Worm (Caenorhabditis elegans) whole organism, L3 larva: Measurements from ENCODE around the gene srbc-8.

Source experiments
- R02D3.7 ChIP-seq: fragments of 150-350 bp; optimal IDR thresholded peaks from 2 replicates; lab custom pipeline; 2014; ENCODE audit warnings: missing biosample characterization, missing genetic modification characterization
- ZK546.5 ChIP-seq: sonication (generic microtip); optimal IDR thresholded peaks from 2 replicates; lab custom pipeline; 2017; ENCODE audit warnings: missing biosample characterization, missing genetic modification characterization
- aly-2 ChIP-seq: fragments of 150-350 bp; optimal IDR thresholded peaks from 2 replicates; lab custom pipeline; 2014; ENCODE audit warnings: missing biosample characterization, missing genetic modification characterization
- ceh-16 ChIP-seq: sonication (generic microtip); optimal IDR thresholded peaks from 2 replicates; lab custom pipeline; 2017; ENCODE audit warnings: missing biosample characterization, missing genetic modification characterization
- ceh-28 ChIP-seq: fragments of 150-350 bp; optimal IDR thresholded peaks from 2 replicates; lab custom pipeline; 2014; ENCODE audit warnings: missing biosample characterization, missing genetic modification reagents, missing genetic modification characterization
- ceh-82 ChIP-seq: fragments of 150-350 bp; optimal IDR thresholded peaks from 2 replicates; lab custom pipeline; 2014; ENCODE audit warnings: missing biosample characterization, missing genetic modification characterization
- ceh-9 ChIP-seq: sonication (generic microtip); optimal IDR thresholded peaks from 2 replicates; lab custom pipeline; 2018; ENCODE audit warnings: missing biosample characterization, missing genetic modification characterization
- daf-12 ChIP-seq: fragments of 150-350 bp; optimal IDR thresholded peaks from 2 replicates; lab custom pipeline; 2014; ENCODE audit warnings: missing biosample characterization, missing genetic modification reagents, missing genetic modification characterization
- egl-5 ChIP-seq: fragments of 150-350 bp; optimal IDR thresholded peaks from 2 replicates; lab custom pipeline; 2017; ENCODE audit warnings: missing biosample characterization, missing genetic modification reagents, missing genetic modification characterization, inconsistent platforms
- elt-1 ChIP-seq: fragments of 150-350 bp; optimal IDR thresholded peaks from 2 replicates; lab custom pipeline; 2014; ENCODE audit warnings: missing biosample characterization, missing genetic modification characterization
- elt-2 ChIP-seq: sonication (generic microtip); optimal IDR thresholded peaks from 2 replicates; lab custom pipeline; 2016; ENCODE audit warnings: missing genetic modification reagents, mild to moderate bottlenecking, missing genetic modification characterization, missing compliant biosample characterization
- elt-3 ChIP-seq, 3 experiments: fragments of 150-350 bp in 1 of 3; sonication (generic microtip) in 2 of 3; optimal IDR thresholded peaks; 2 replicates in 2 of 3; 4 replicates in 1 of 3; lab custom pipeline; 2014 to 2017; ENCODE audit warnings: missing biosample characterization in 3 of 3, missing genetic modification characterization in 3 of 3
- eor-1 ChIP-seq, 2 experiments: fragments of 150-350 bp; optimal IDR thresholded peaks; 2 replicates each; lab custom pipeline; 2014 to 2018; ENCODE audit warnings: missing biosample characterization in 2 of 2, missing genetic modification characterization in 2 of 2
- fkh-10 ChIP-seq: sonication (generic microtip); optimal IDR thresholded peaks from 2 replicates; lab custom pipeline; 2017; ENCODE audit warnings: missing biosample characterization, missing genetic modification reagents, missing genetic modification characterization
- fkh-2 ChIP-seq: fragments of 150-350 bp; optimal IDR thresholded peaks from 2 replicates; lab custom pipeline; 2014; ENCODE audit warnings: missing biosample characterization, missing genetic modification reagents, missing genetic modification characterization
- fos-1 ChIP-seq: fragments of 150-350 bp; optimal IDR thresholded peaks from 2 replicates; lab custom pipeline; 2014; ENCODE audit warnings: missing biosample characterization, missing genetic modification characterization
- hmg-11 ChIP-seq: sonication (generic microtip); optimal IDR thresholded peaks from 2 replicates; lab custom pipeline; 2016; ENCODE audit warnings: missing genetic modification characterization, missing compliant biosample characterization
- jun-1 ChIP-seq: fragments of 150-350 bp; optimal IDR thresholded peaks from 2 replicates; lab custom pipeline; 2014; ENCODE audit warnings: missing biosample characterization, missing genetic modification reagents, missing genetic modification characterization
- lin-39 ChIP-seq: fragments of 150-350 bp; optimal IDR thresholded peaks from 2 replicates; lab custom pipeline; 2018; ENCODE audit warnings: missing biosample characterization, missing genetic modification reagents, missing genetic modification characterization
- lsy-12 ChIP-seq: sonication (generic microtip); optimal IDR thresholded peaks from 2 replicates; lab custom pipeline; 2016; ENCODE audit warnings: mild to moderate bottlenecking, missing genetic modification characterization, missing compliant biosample characterization
- mdl-1 ChIP-seq: fragments of 150-350 bp; optimal IDR thresholded peaks from 2 replicates; lab custom pipeline; 2014; ENCODE audit warnings: missing biosample characterization, missing genetic modification characterization
- mml-1 ChIP-seq: fragments of 150-350 bp; sonication (generic microtip); optimal IDR thresholded peaks from 3 replicates; lab custom pipeline; 2014; ENCODE audit warnings: missing biosample characterization, missing genetic modification characterization
- nfya-1 ChIP-seq: sonication (generic microtip); optimal IDR thresholded peaks from 2 replicates; lab custom pipeline; 2017; ENCODE audit warnings: missing genetic modification characterization, mild to moderate bottlenecking, missing compliant biosample characterization, antibody characterized with exemption, moderate library complexity; ENCODE audit not compliant: insufficient read depth
- nhr-11 ChIP-seq: fragments of 150-350 bp; optimal IDR thresholded peaks from 2 replicates; lab custom pipeline; 2014; ENCODE audit warnings: missing biosample characterization, missing genetic modification characterization
- nhr-12 ChIP-seq: fragments of 150-350 bp; optimal IDR thresholded peaks from 2 replicates; lab custom pipeline; 2014; ENCODE audit warnings: missing biosample characterization, missing genetic modification characterization
- nhr-23 ChIP-seq: fragments of 150-350 bp; optimal IDR thresholded peaks from 2 replicates; lab custom pipeline; 2014; ENCODE audit warnings: missing biosample characterization, missing genetic modification reagents, missing genetic modification characterization
- nhr-25 ChIP-seq: sonication (generic microtip); optimal IDR thresholded peaks from 2 replicates; lab custom pipeline; 2017; ENCODE audit warnings: missing biosample characterization, missing genetic modification characterization
- nhr-28 ChIP-seq: fragments of 150-350 bp; optimal IDR thresholded peaks from 2 replicates; lab custom pipeline; 2014; ENCODE audit warnings: missing biosample characterization, missing genetic modification characterization
- nhr-43 ChIP-seq: sonication (generic microtip); optimal IDR thresholded peaks from 2 replicates; lab custom pipeline; 2016; ENCODE audit warnings: mild to moderate bottlenecking, missing genetic modification characterization, missing compliant biosample characterization; ENCODE audit not compliant: poor library complexity, severe bottlenecking
- nhr-67 ChIP-seq: fragments of 150-350 bp; optimal IDR thresholded peaks from 2 replicates; lab custom pipeline; 2014; ENCODE audit warnings: missing biosample characterization, missing genetic modification characterization
- nhr-77 ChIP-seq: fragments of 150-350 bp; optimal IDR thresholded peaks from 2 replicates; lab custom pipeline; 2014; ENCODE audit warnings: missing biosample characterization, missing genetic modification characterization
- pha-4 ChIP-seq: fragments of 150-350 bp; optimal IDR thresholded peaks from 2 replicates; lab custom pipeline; 2014; ENCODE audit warnings: missing biosample characterization, missing genetic modification reagents, missing genetic modification characterization
- unc-39 ChIP-seq: sonication (generic microtip); optimal IDR thresholded peaks from 4 replicates; lab custom pipeline; 2017; ENCODE audit warnings: missing biosample characterization, missing genetic modification characterization
- unc-62 ChIP-seq: fragments of 150-350 bp; sonication (generic microtip); optimal IDR thresholded peaks from 4 replicates; lab custom pipeline; 2014; ENCODE audit warnings: missing biosample characterization, missing genetic modification reagents, missing genetic modification characterization
- ztf-4 ChIP-seq: fragments of 150-350 bp; optimal IDR thresholded peaks from 2 replicates; lab custom pipeline; 2014; ENCODE audit warnings: missing biosample characterization, missing genetic modification characterization

Gene srbc-8

DNA sequence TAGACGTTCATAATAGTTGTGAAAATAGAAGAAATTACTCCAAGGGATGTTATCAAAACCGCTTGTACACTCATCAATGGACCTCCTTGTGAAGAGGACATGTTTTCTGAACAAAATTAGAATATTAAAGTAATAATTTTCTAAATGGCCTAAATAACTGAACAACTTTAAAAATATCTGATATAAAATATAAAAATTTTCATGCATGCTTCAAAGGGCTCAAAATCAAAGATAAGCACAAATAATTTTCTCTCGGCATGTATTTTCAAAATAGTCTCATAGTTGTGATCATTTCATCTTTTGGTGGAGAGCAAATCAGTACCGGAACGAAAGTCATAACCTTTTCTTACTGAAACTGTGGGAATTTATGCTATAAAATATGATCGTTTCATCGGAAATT is at the start of gene srbc-8:
srbc-8 (minus strand) TSS at position 101 of the 400 bp plus-strand sequence.
- no peak for TF ChIP-seq fkh-2 (tag; lab: Kevin White, UChicago)
- no peak for TF ChIP-seq ceh-9
- TF ChIP-seq lsy-12 = no peak
- TF ChIP-seq nhr-11 (tag; lab: Kevin White, UChicago) = no peak
- TF ChIP-seq elt-3 (tag; optimal IDR thresholded peaks at IDR 0.05; lab: Kevin White, UChicago) = no peak
- no peak for TF ChIP-seq elt-2 (tag; lab: Kevin White, UChicago)
- no peak for TF ChIP-seq jun-1
- no peak for TF ChIP-seq mdl-1 (tag; lab: Kevin White, UChicago)
- no peak for TF ChIP-seq fkh-10 (GFP tag; lab: Kevin White, UChicago)
- TF ChIP-seq unc-62 (GFP tag; lab: Kevin White, UChicago) = no peak
- TF ChIP-seq nhr-25 (tag; lab: Kevin White, UChicago) = no peak
- TF ChIP-seq eor-1 (tag; optimal IDR thresholded peaks at IDR 0.05; lab: Kevin White, UChicago) = no peak
- no peak for TF ChIP-seq ztf-4 (tag; lab: Kevin White, UChicago)
- TF ChIP-seq hmg-11 (tag; lab: Kevin White, UChicago) = no peak

DNA sequence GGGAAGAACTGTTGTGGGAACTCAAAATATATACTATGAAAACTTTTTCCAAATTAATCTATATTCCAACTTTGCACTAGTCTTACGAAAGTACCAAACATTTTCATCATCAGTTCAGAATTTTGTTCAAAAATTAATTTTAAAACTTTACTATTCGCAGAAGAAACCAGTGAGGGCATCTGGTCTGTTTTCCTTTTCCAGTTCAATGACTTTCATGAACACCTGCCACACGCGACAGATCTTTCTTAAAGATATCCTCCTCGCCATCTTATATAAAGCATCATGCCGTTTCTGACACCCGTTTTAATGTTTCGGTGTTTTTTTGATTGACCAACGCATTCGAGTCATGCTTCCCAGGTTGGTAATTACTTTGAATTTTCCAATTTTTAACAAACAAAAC is 48.0 kb upstream of the srbc-8 start, which contains the start of gene C54F6.3:
C54F6.3 (plus strand) TSS at position 301 of the 400 bp plus-strand sequence.
- TF ChIP-seq nhr-28 (tag; lab: Kevin White, UChicago) = no peak
- TF ChIP-seq fos-1 (tag; lab: Kevin White, UChicago) = no peak
- TF ChIP-seq elt-2 (tag; lab: Kevin White, UChicago) = no peak
- TF ChIP-seq jun-1 = no peak
- no peak for TF ChIP-seq mml-1 (tag; lab: Kevin White, UChicago)
- no peak for TF ChIP-seq nhr-67 (tag; lab: Kevin White, UChicago)
- TF ChIP-seq unc-62 (GFP tag; lab: Kevin White, UChicago) = no peak
- no peak for TF ChIP-seq ceh-28 (tag; lab: Kevin White, UChicago)

DNA sequence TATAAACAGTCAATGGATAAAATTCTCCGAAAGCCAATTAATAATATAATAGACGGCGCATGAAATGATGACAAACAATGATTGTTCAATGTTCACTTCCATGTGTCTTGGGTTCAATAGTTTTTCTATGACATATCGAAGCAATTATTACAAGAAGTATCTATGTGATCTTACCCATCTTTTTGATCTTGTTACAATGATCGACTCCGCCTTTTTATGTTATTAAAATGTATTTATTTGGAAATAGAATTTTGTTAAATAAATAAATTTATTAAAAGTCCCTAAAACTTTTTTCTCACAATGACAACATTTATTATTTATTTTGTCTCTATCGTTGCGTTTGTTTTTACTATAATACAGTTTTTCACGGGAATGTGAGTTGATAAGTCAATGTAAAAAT is 44.9 kb upstream of the srbc-8 start, which contains the start of gene swt-2:
swt-2 (plus strand) TSS at position 301 of the 400 bp plus-strand sequence.
- TF ChIP-seq unc-39 (tag; lab: Kevin White, UChicago) (no peak), nhr-23 (no peak), egl-5 (tag; lab: Kevin White, UChicago) (no peak), nfya-1 (tag; lab: Kevin White, UChicago) (no peak), nhr-43 (tag; lab: Kevin White, UChicago) (no peak), ceh-82 (tag; lab: Kevin White, UChicago) (no peak), lin-39 (tag; lab: Kevin White, UChicago) (no peak), elt-1 (tag; lab: Kevin White, UChicago) (no peak), hmg-11 (tag; lab: Kevin White, UChicago) (no peak), daf-12 (tag; lab: Kevin White, UChicago) (no peak), unc-62 (GFP tag; lab: Kevin White, UChicago) (no peak), mml-1 (tag; lab: Kevin White, UChicago) (no peak)

DNA sequence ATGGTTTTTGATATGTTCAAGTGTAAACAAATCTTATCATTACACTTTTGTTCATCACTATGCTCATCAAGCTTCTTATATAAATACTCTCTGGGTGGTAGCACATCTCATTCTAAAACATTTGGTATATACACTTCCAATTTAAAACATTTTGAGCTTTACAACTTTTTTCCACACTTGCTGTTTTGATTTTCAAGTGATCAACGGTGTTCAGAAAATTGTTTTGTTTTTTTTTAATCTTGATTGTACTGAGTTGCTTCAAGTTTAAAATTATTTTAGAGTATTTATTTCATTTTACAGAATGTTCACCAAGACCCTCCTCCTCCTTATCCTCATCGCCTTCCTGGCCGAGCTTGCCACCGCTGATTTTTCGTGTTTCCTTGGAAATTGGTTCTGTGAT is 43.9 kb upstream of the srbc-8 start, which contains the start of gene C54F6.5:
C54F6.5 (plus strand) TSS at position 301 of the 400 bp plus-strand sequence.
- TF ChIP-seq mml-1 (tag; lab: Kevin White, UChicago) = no peak
- TF ChIP-seq nhr-12 (tag; lab: Kevin White, UChicago) = no peak

DNA sequence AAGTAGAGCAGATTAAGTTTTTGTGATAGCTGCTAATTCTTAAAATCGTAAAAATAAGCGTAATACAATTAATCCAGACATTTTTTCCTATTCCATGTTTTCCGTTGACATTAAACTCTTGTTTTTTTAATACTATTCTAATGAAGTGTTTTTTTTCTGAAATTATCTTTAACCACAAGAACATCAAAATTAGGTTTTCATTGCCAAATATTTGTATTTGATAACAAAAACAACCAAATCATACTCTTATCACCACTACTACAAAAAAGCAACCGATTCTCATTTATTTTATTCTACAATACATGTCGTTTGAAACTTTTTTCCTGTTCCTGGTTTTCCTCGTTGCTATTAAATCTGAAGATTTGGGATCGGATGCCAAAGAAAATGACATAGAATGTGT is 42.3 kb upstream of the srbc-8 start, which contains the start of gene C54F6.17:
C54F6.17 (plus strand) TSS at position 301 of the 400 bp plus-strand sequence.
- no peak for TF ChIP-seq nhr-43 (tag; lab: Kevin White, UChicago)
- TF ChIP-seq, all 47 proteins: peak for 0

DNA sequence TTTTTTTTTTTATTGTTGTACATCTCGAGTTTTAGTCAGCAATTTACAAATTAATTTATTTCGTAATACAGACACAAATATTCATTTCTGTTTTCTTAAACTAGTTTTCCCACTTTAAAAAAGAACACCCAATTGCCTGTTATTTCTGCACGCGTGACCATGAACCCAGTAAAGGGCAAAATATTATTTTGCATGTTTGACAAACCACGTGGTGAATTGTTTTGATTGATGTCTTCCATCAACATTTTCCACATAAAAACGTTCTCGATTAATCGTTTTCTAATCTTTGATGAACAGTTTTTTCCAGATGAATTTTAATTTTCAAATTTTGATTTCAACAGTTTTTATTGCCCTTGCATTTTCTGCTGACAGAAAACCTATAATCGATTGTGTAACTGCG is 40.8 kb upstream of the srbc-8 start, which contains the start of gene C54F6.18:
C54F6.18 (plus strand) TSS at position 301 of the 400 bp plus-strand sequence.
- TF ChIP-seq aly-2 (tag; lab: Kevin White, UChicago) = no peak
- TF ChIP-seq mdl-1 (tag; lab: Kevin White, UChicago) = no peak
- no peak for TF ChIP-seq egl-5 (tag; lab: Kevin White, UChicago)
- no peak for TF ChIP-seq ceh-28 (tag; lab: Kevin White, UChicago)
- TF ChIP-seq ztf-4 (tag; lab: Kevin White, UChicago) = no peak
- TF ChIP-seq R02D3.7 (tag; lab: Kevin White, UChicago) = no peak
- TF ChIP-seq nhr-12 (tag; lab: Kevin White, UChicago) = no peak
- no peak for TF ChIP-seq pha-4 (tag; lab: Kevin White, UChicago)
- TF ChIP-seq eor-1 (tag; optimal IDR thresholded peaks at IDR 0.05; lab: Kevin White, UChicago) = no peak
- TF ChIP-seq ceh-82 (tag; lab: Kevin White, UChicago) = no peak
- no peak for TF ChIP-seq lin-39 (tag; lab: Kevin White, UChicago)
- no peak for TF ChIP-seq ZK546.5
- no peak for TF ChIP-seq elt-1 (tag; lab: Kevin White, UChicago)
- TF ChIP-seq nhr-77 (tag; lab: Kevin White, UChicago) = no peak
- TF ChIP-seq ceh-16 (tag; lab: Kevin White, UChicago) = no peak
- TF ChIP-seq daf-12 (tag; lab: Kevin White, UChicago) = no peak
- no peak for TF ChIP-seq elt-3 (tag; optimal IDR thresholded peaks at IDR 0.05; lab: Kevin White, UChicago)
